Worm (Caenorhabditis elegans): ENCODE results near the gene str-180.

DNA sequence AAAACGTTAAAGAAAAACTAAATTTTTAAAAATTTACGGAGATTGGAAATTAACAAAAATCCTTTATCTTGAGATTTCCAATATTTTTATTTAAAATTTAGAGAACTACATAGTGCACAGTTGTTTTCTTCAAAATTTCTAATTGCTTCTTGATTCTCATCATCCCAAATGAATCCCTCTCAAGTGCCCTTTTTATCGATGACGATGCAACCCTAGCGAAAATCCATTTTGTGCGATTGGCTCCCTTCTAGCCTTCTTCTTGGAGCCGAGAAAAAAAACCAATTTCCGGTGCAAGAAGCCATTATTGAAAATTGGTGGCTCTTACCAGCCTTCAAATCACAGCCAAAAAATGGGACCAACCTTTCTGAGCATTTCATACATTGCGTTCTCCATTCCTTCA, 6.1 kb downstream of the str-180 start:
- no peak for TF ChIP-seq ztf-4 (tag; optimal IDR thresholded peaks at IDR 0.05)
- no peak for TF ChIP-seq aly-2 (tag; optimal IDR thresholded peaks at IDR 0.05)
- TF ChIP-seq ceh-82 (tag; optimal IDR thresholded peaks at IDR 0.05), result no peak
- no peak for TF ChIP-seq ZK546.5 (tag; optimal IDR thresholded peaks at IDR 0.05)
- TF ChIP-seq ztf-11 (tag; optimal IDR thresholded peaks at IDR 0.05), result no peak
- TF ChIP-seq nhr-12 (tag; optimal IDR thresholded peaks at IDR 0.05), result no peak
- no peak for TF ChIP-seq jun-1 (tag; optimal IDR thresholded peaks at IDR 0.05)
- no peak for TF ChIP-seq zag-1 (tag; optimal IDR thresholded peaks at IDR 0.05)
- TF ChIP-seq nhr-237 (tag; optimal IDR thresholded peaks at IDR 0.05), result no peak

Data from whole organism, L3 larva.